Worm (Caenorhabditis elegans): ENCODE measurements around the gene ZK666.14.

DNA sequence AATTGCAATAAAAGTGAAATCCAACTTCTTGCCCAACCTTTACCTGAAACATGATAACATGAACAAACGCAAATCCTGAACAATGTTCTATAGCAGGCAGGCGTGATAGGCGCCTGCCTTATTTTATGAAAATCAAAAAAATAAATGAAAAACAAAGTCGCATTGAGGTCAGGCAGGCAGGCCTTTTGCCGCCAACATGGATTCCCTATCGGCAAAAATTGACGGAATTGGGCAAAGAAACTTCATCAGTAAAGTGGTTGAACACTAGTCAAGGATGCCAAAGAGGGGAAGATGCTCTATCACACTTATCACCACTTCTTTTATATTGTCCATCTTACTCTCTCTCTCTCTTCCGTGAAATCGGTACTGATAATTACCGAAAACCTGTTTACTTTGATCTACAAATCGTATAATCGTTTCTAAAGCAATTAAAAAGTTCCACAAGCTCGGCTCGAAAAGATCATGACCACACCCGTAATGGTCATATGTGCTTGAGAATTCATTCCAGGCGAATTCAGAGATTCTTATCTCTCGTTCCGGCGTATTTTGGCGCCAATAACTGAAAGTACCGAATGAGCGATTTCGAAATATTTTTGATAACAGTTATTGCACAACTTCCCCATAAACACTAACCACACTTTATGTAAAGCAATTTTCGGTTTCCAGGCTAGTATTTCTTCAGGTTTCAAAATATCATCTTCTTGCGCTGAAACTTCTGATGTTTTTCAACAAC lies 12.6 kb upstream of the ZK666.14 start, which contains the start of the genes clec-60 and ZK666.11:
- TF ChIP-seq ceh-79 (tag; optimal IDR thresholded peaks at IDR 0.05) (no peak), ama-1 (optimal IDR thresholded peaks at IDR 0.05) (no peak), ama-1 (GFP tag; optimal IDR thresholded peaks at IDR 0.05) (no peak), let-526 (GFP tag; IDR thresholded peaks at IDR 0.05) (no peak), madf-10 (tag; optimal IDR thresholded peaks at IDR 0.05) (no peak), tlf-1 (GFP tag; optimal IDR thresholded peaks at IDR 0.05) (no peak), ztf-28 (GFP tag; IDR thresholded peaks at IDR 0.05) (no peak), F10E7.11 (tag; optimal IDR thresholded peaks at IDR 0.05) (no peak)

Data from whole organism, young adult.